Fruit fly (Drosophila melanogaster): ENCODE measurements around the gene Orct.

Gene Orct

DNA sequence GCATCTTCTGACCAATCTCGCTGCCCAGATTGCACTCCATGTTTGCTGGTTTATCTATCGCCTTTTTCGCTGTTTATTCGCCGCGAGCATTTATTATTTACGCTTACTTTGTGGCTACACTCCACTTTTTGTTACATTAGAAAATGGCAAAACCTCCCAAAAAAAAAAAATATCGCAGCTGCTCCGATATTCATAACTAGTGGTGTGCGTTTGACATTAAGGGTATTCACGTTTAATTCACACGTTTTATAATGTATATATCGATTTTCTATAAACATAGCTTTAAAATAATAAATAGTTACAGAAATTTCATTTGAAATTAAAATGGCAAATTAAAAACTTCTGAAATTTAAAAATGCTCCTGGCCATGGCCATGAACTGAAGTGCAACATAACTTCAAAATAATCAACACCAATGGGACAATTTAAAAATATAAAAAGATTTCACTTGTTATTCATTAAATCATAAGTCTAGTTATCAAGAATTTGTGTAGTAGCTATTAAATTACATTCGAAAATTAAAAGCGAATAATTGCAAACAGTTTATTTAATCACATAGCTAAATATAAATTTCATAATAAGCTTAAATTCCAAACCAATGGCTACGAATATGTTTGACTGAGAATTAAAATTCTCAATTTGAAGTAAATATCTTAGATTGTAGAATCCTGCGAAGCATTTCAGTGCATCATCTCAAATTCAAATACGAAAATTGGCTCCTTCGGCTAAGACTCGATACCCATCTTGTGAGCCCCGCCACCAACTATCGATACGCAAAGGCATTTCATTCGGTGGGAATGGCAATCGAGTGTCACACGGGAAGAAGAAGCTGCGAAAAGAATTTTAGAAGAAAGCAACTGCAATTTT is 42.4 kb downstream of the Orct start, which contains the start of the genes Nab2 and BRWD3 (continued):
- peak; percentile 51; the same call in 1 of the 2 replicates for TF ChIP-seq CG14014 (GFP tag; IDR thresholded peaks at IDR 0.05)
- TF ChIP-seq ssp (GFP tag; IDR thresholded peaks at IDR 0.05): 0 out of 2 replicates have a peak, but pooled peaks have one; percentile 17
- TF ChIP-seq en (GFP tag; optimal IDR thresholded peaks at IDR 0.05): no peak
- no peak for TF ChIP-seq Awh (GFP tag; IDR thresholded peaks at IDR 0.05)
- TF ChIP-seq pnt (GFP tag; optimal IDR thresholded peaks at IDR 0.05): no peak
- no peak for TF ChIP-seq CG4730 (GFP tag; IDR thresholded peaks at IDR 0.05)
- peak; percentile 35; the same call in 1 of the 2 replicates for TF ChIP-seq Ptx1 (GFP tag; IDR thresholded peaks at IDR 0.05)
- TF ChIP-seq CG10979 (tag; optimal IDR thresholded peaks at IDR 0.05): peak; percentile 13
- no peak for TF ChIP-seq NK7.1 (GFP tag; optimal IDR thresholded peaks at IDR 0.05)
- TF ChIP-seq CG34224 (GFP tag; IDR thresholded peaks at IDR 0.05; ENCODE audit: partially characterized antibody): peak; percentile 26; the same call in 2 of the 3 replicates
- no peak for TF ChIP-seq kay (GFP tag; optimal IDR thresholded peaks at IDR 0.05)
- TF ChIP-seq Eip74EF (GFP tag; optimal IDR thresholded peaks at IDR 0.05): no peak

DNA sequence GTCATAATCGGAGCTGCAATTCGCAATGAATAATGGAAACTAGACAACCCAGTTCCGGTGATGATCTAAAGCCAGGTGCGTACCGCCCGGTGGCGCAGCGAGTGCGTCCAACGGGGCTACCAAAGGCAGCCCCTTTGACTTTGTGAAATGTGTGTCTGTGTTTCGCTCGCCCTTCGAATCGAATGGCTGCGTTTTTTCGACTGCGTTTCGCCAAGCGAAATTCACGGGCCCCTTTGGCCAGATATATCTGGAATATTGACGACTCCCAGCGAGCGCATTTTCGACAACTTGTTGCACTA is 43.0 kb downstream of the Orct start:
- TF ChIP-seq pho (GFP tag; optimal IDR thresholded peaks at IDR 0.05) (no peak), CG9876 (GFP tag; optimal IDR thresholded peaks at IDR 0.05) (no peak), Gsc (GFP tag; IDR thresholded peaks at IDR 0.05) (no peak), Chrac-16 (GFP tag; optimal IDR thresholded peaks at IDR 0.05) (no peak), CG13424 (tag; optimal IDR thresholded peaks at IDR 0.05) (no peak), Myb (GFP tag; optimal IDR thresholded peaks at IDR 0.05) (no peak), BtbVII (GFP tag; optimal IDR thresholded peaks at IDR 0.05) (no peak), Bgb (GFP tag; IDR thresholded peaks at IDR 0.05; ENCODE audit: partially characterized antibody) (no peak), CG34422 (GFP tag; IDR thresholded peaks at IDR 0.05) (0 out of 3 replicates have a peak, but pooled peaks have one; percentile 5), crc (GFP tag; optimal IDR thresholded peaks at IDR 0.05) (no peak), CG4424 (GFP tag; optimal IDR thresholded peaks at IDR 0.05) (no peak), CG32767 (GFP tag; IDR thresholded peaks at IDR 0.05) (no peak), CG34224 (GFP tag; IDR thresholded peaks at IDR 0.05; ENCODE audit: partially characterized antibody) (peak; percentile 9; the same call in 2 of the 3 replicates), Sox102F (GFP tag; optimal IDR thresholded peaks at IDR 0.05) (no peak), jumu (GFP tag; optimal IDR thresholded peaks at IDR 0.05) (no peak), ATbp (GFP tag; optimal IDR thresholded peaks at IDR 0.05) (no peak), dm (GFP tag; optimal IDR thresholded peaks at IDR 0.05) (no peak), chinmo (GFP tag; IDR thresholded peaks at IDR 0.05; ENCODE audit: partially characterized antibody) (peak; percentile 81; the same call in 1 of the 4 replicates), Ets97D (GFP tag; optimal IDR thresholded peaks at IDR 0.05) (no peak), C15 (GFP tag; IDR thresholded peaks at IDR 0.05) (no peak), CG12155 (GFP tag; optimal IDR thresholded peaks at IDR 0.05) (no peak), CG14860 (GFP tag; IDR thresholded peaks at IDR 0.05; ENCODE audit: partially characterized antibody) (0 out of 3 replicates have a peak, but pooled peaks have one; percentile 30), dysf (GFP tag; IDR thresholded peaks at IDR 0.05) (no peak), crol (GFP tag; IDR thresholded peaks at IDR 0.05) (no peak), CG4617 (GFP tag; optimal IDR thresholded peaks at IDR 0.05; ENCODE audit: borderline replicate concordance) (peak; percentile 52), Doc3 (GFP tag; IDR thresholded peaks at IDR 0.05; ENCODE audit: partially characterized antibody) (0 out of 3 replicates have a peak, but pooled peaks have one; percentile 43), CG8478 (optimal IDR thresholded peaks at IDR 0.05) (no peak), fu2 (GFP tag; optimal IDR thresholded peaks at IDR 0.05) (no peak), Bteb2 (GFP tag; optimal IDR thresholded peaks at IDR 0.05) (no peak), tna (GFP tag; IDR thresholded peaks at IDR 0.05; ENCODE audit: partially characterized antibody) (no peak), rib (GFP tag; IDR thresholded peaks at IDR 0.05) (0 out of 2 replicates have a peak, but pooled peaks have one; percentile 31), Pdp1 (GFP tag; optimal IDR thresholded peaks at IDR 0.05) (no peak), CG8944 (GFP tag; optimal IDR thresholded peaks at IDR 0.05) (no peak), CG18619 (GFP tag; optimal IDR thresholded peaks at IDR 0.05) (no peak), Scr (GFP tag; IDR thresholded peaks at IDR 0.05; ENCODE audit: partially characterized antibody) (no peak), CG2120 (GFP tag; optimal IDR thresholded peaks at IDR 0.05) (no peak), CG7987 (GFP tag; optimal IDR thresholded peaks at IDR 0.05) (no peak)
